Worm (Caenorhabditis elegans) whole organism, L4 larva: Measurements from ENCODE around the gene srh-293.

ENCODE experiments used
- F10B5.3 ChIP-seq: sonication (generic microtip); optimal IDR thresholded peaks from 2 replicates; lab custom pipeline; 2016; ENCODE audit warnings: mild to moderate bottlenecking, missing genetic modification characterization, missing compliant biosample characterization
- Y105C5A.15 ChIP-seq: fragments of 200-800 bp; sonication (Bioruptor generic); IDR thresholded peaks from 2 replicates; pipeline ENCODE4 v1.3.6; 2022; ENCODE audit warnings: missing genetic modification characterization, missing compliant biosample characterization
- ama-1 ChIP-seq: fragments of 150-350 bp; optimal IDR thresholded peaks from 2 replicates; lab custom pipeline; 2014; ENCODE audit warnings: inconsistent platforms, mixed read lengths
- ceh-82 ChIP-seq: sonication (generic microtip); optimal IDR thresholded peaks from 2 replicates; lab custom pipeline; 2017; ENCODE audit warnings: missing biosample characterization, missing genetic modification characterization
- daf-19 ChIP-seq: fragments of 200-800 bp; sonication (Bioruptor generic); conservative IDR thresholded peaks from 2 replicates; pipeline ENCODE4 v1.3.6; 2022; ENCODE audit warnings: missing genetic modification characterization, missing compliant biosample characterization
- lsy-2 ChIP-seq, 2 experiments: fragments of 150-350 bp in 1 of 2; sonication (generic microtip) in 1 of 2; optimal IDR thresholded peaks; 2 replicates each; lab custom pipeline; 2014 to 2017; ENCODE audit warnings: missing biosample characterization in 2 of 2, missing genetic modification characterization in 2 of 2
- mdl-1 ChIP-seq, 2 experiments: fragments of 150-350 bp in 1 of 2; sonication (generic microtip) in 1 of 2; optimal IDR thresholded peaks; 2 replicates each; lab custom pipeline; 2014 to 2017; ENCODE audit warnings: missing biosample characterization in 2 of 2, missing genetic modification characterization in 2 of 2
- mep-1 ChIP-seq: fragments of 150-350 bp; sonication (generic microtip); optimal IDR thresholded peaks from 3 replicates; lab custom pipeline; 2014; ENCODE audit warnings: missing biosample characterization, missing genetic modification characterization
- mes-2 ChIP-seq: sonication (generic microtip); optimal IDR thresholded peaks from 2 replicates; lab custom pipeline; 2016; ENCODE audit warnings: missing genotype, mild to moderate bottlenecking, missing genetic modification characterization, missing compliant biosample characterization; ENCODE audit not compliant: poor library complexity, severe bottlenecking
- nhr-6 ChIP-seq: fragments of 150-350 bp; optimal IDR thresholded peaks from 2 replicates; lab custom pipeline; 2014; ENCODE audit warnings: missing biosample characterization, missing genetic modification characterization
- pha-4 ChIP-seq, 2 experiments: fragments of 150-350 bp in 1 of 2; fragments of 200-800 bp in 1 of 2; sonication (Bioruptor generic) in 1 of 2; IDR thresholded peaks in 1 of 2; optimal IDR thresholded peaks in 1 of 2; 2 replicates each; pipeline versions ENCODE4 v1.3.6 to Lab custom; 2014 to 2022; ENCODE audit warnings: missing genetic modification characterization in 2 of 2, missing genetic modification reagents in 2 of 2, missing biosample characterization in 1 of 2, missing compliant biosample characterization in 1 of 2
- rbr-2 ChIP-seq: sonication (generic microtip); optimal IDR thresholded peaks from 2 replicates; lab custom pipeline; 2016; ENCODE audit warnings: missing genotype, missing genetic modification characterization, missing compliant biosample characterization
- spr-1 ChIP-seq: sonication (generic microtip); optimal IDR thresholded peaks from 2 replicates; lab custom pipeline; 2016; ENCODE audit warnings: mild to moderate bottlenecking, missing genetic modification characterization, missing compliant biosample characterization
- unc-130 ChIP-seq: sonication (generic microtip); optimal IDR thresholded peaks from 2 replicates; lab custom pipeline; 2016; ENCODE audit warnings: missing genetic modification reagents, missing genetic modification characterization, missing compliant biosample characterization

DNA sequence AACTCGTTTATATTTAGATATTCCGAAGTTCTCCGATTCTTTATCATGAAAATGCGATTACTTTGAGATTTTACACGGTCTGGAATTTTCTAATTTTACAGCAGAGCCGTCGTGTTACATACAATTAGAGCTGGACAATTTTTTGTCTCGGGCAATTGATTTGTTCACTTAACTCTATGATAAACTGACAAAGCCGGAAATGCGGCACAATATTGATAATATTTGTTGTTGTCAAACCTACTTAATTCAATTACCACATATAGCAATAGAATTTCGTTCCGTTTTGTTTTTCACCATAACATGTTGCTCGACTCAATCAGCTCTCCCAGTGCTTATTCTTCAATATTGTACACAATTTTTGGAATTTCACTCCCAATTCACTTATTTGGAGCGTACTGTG, 2.9 kb upstream of the srh-293 start, which contains the start of gene srh-299:
- TF ChIP-seq nhr-6 (tag; lab: Kevin White, UChicago) (no peak), mdl-1 (tag; optimal IDR thresholded peaks at IDR 0.05; lab: Kevin White, UChicago) (no peak), F10B5.3 (tag; lab: Kevin White, UChicago) (no peak), unc-130 (GFP tag; lab: Kevin White, UChicago) (no peak), rbr-2 (tag; lab: Kevin White, UChicago) (no peak), mes-2 (tag; lab: Kevin White, UChicago) (no peak), daf-19 (GFP tag; lab: Robert Waterston, UW) (no peak), lsy-2 (tag; optimal IDR thresholded peaks at IDR 0.05; lab: Kevin White, UChicago) (no peak), ceh-82 (tag; lab: Kevin White, UChicago) (no peak), Y105C5A.15 (GFP tag; lab: Robert Waterston, UW) (no peak), mep-1 (tag; lab: Kevin White, UChicago) (no peak), pha-4 (GFP tag; IDR thresholded peaks at IDR 0.05; lab: Robert Waterston, UW) (no peak), pha-4 (tag; optimal IDR thresholded peaks at IDR 0.05; lab: Kevin White, UChicago) (no peak), ama-1 (no peak), spr-1 (tag; lab: Kevin White, UChicago) (no peak)
